Worm (Caenorhabditis elegans): ENCODE results near the gene F14D7.6.

Gene F14D7.6

DNA sequence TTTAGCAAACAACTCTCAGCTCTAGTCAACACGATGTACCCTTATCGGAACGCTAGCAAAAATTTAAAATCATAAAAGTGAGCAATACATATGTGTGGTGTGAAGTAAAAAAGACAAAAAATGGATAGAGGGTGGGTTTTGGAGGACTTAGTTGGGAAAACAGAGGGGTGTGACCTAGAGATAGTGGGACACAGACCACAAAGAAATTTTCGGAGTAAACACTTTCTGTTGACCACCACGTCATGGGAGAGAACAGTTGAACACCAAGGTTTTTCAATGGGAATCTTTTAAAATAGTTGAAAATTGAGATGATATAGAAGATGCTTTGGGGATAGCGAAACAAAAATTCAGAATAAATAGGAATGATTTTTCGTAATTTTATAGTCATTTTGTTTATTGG lies 16.0 kb downstream of the F14D7.6 start:
- TF ChIP-seq sem-2 (GFP tag; optimal IDR thresholded peaks at IDR 0.05) (no peak), snpc-4 (tag; optimal IDR thresholded peaks at IDR 0.05) (no peak), ceh-43 (GFP tag; optimal IDR thresholded peaks at IDR 0.05) (no peak), nhr-237 (tag; optimal IDR thresholded peaks at IDR 0.05) (no peak), unc-39 (tag; optimal IDR thresholded peaks at IDR 0.05) (no peak)

DNA sequence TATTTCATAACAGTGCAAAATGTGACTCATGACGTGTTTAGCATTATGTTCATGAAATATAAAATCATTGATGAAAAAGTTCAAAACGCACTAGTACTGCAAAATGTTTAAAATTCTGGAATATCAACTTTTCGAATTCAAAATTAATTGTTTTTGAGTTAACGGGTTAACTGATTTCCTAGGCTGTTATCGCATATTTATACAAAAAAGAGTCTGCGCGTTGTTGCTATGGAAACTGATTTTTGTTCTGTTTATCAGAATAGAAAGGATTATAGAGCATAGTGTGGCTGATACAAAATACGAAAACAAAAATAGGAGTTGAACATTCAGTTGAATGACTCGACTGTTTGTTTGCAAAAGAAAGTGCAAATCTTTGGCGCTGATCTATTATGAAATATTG lies 16.4 kb downstream of the F14D7.6 start:
- no peak for TF ChIP-seq ceh-83 (GFP tag; optimal IDR thresholded peaks at IDR 0.05)
- TF ChIP-seq drap-1 (GFP tag; optimal IDR thresholded peaks at IDR 0.05) = no peak
- no peak for TF ChIP-seq ceh-43 (GFP tag; optimal IDR thresholded peaks at IDR 0.05)
- TF ChIP-seq flh-1 (GFP tag; optimal IDR thresholded peaks at IDR 0.05) = no peak
- no peak for TF ChIP-seq nhr-237 (tag; optimal IDR thresholded peaks at IDR 0.05)

DNA sequence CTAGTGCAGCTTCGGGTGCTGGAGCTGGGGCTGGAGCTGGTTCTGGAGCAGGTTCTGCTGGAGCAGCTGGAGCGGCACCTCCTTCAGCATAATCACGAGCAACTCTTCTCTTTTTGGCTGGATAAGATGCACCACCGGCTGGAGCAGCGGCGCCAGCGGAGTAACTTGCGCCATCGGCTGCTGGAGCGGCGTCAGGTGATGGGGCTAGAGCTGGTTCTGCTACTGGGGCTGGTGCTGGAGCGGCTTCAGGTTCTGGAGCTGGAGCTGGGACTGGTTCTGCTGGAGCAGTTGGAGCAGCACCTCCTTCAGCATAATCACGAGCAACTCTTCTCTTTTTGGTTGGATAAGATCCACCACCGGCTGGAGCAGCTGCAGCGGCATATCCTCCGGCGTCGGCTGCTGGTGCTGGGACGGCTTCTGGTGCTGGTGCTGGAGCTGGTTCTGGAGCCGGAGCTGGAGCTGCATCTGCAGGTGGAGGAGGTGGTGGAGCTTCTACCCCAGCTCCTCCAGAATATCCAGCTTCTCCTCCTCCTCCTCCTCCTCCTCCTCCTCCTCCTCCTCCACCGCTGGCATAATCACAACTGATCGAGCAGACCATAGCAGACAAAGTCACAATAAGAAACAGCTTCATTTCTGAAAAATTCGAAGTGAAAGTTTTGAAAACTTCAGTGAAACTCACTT lies 18.0 kb downstream of the F14D7.6 start, which contains the start of gene F47B8.13:
F47B8.13 (minus strand) TSS at position 631 of the 681 bp plus-strand sequence.
- no peak for TF ChIP-seq nhr-237 (tag; optimal IDR thresholded peaks at IDR 0.05)
- TF ChIP-seq ceh-43 (GFP tag; optimal IDR thresholded peaks at IDR 0.05) = no peak
- no peak for TF ChIP-seq ztf-11 (tag; optimal IDR thresholded peaks at IDR 0.05)
- TF ChIP-seq tbx-8 (GFP tag; optimal IDR thresholded peaks at IDR 0.05) = no peak
- no peak for TF ChIP-seq ceh-83 (GFP tag; optimal IDR thresholded peaks at IDR 0.05)
- no peak for TF ChIP-seq unc-39 (tag; optimal IDR thresholded peaks at IDR 0.05)
- no peak for TF ChIP-seq nhr-2 (tag; optimal IDR thresholded peaks at IDR 0.05)
- no peak for TF ChIP-seq nhr-76 (tag; optimal IDR thresholded peaks at IDR 0.05)
- no peak for TF ChIP-seq bed-3 (GFP tag; optimal IDR thresholded peaks at IDR 0.05)
- no peak for TF ChIP-seq drap-1 (GFP tag; optimal IDR thresholded peaks at IDR 0.05)
- no peak for TF ChIP-seq hlh-1 (tag; optimal IDR thresholded peaks at IDR 0.05)
- TF ChIP-seq ces-1 (GFP tag; optimal IDR thresholded peaks at IDR 0.05) = no peak
- TF ChIP-seq flh-1 (GFP tag; optimal IDR thresholded peaks at IDR 0.05) = no peak

DNA sequence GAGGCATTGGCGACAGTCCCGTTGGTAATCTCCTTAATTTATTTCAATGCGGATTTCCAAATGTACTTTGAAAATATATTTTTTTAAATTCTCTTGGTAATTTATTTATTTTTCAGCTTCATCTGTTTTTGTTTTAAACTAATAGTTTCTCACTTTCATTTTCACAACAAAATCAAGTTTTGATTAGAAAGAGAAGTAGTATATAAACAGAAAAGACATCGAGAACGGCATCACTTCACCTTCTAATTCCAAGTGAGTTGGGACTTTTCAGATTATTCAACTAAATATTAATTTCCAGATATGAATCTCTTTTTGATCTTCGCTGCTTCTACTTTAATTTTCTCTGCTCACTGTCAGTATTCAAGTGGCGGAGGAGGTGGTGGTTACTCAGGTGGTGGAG lies 19.0 kb downstream of the F14D7.6 start, which contains the start of gene F47B8.14:
F47B8.14 (plus strand) TSS at position 301 of the 400 bp plus-strand sequence.
- TF ChIP-seq hlh-1 (tag; optimal IDR thresholded peaks at IDR 0.05) = no peak
- no peak for TF ChIP-seq ztf-11 (tag; optimal IDR thresholded peaks at IDR 0.05)
- no peak for TF ChIP-seq lin-32 (GFP tag; optimal IDR thresholded peaks at IDR 0.05)
- TF ChIP-seq lin-13 (tag; optimal IDR thresholded peaks at IDR 0.05) = no peak
- no peak for TF ChIP-seq unc-120 (tag; optimal IDR thresholded peaks at IDR 0.05; ENCODE audit: poor library complexity, severe bottlenecking)
- TF ChIP-seq zip-8 (tag; optimal IDR thresholded peaks at IDR 0.05) = no peak
- TF ChIP-seq sem-2 (GFP tag; optimal IDR thresholded peaks at IDR 0.05) = no peak
- no peak for TF ChIP-seq nhr-12 (tag; optimal IDR thresholded peaks at IDR 0.05)
- no peak for TF ChIP-seq bed-3 (GFP tag; optimal IDR thresholded peaks at IDR 0.05)
- no peak for TF ChIP-seq nhr-28 (tag; optimal IDR thresholded peaks at IDR 0.05)
- TF ChIP-seq nhr-76 (tag; optimal IDR thresholded peaks at IDR 0.05) = no peak
- no peak for TF ChIP-seq elt-3 (tag; optimal IDR thresholded peaks at IDR 0.05)
- no peak for TF ChIP-seq tbx-8 (GFP tag; optimal IDR thresholded peaks at IDR 0.05)
- TF ChIP-seq nhr-237 (tag; optimal IDR thresholded peaks at IDR 0.05) = no peak
- no peak for TF ChIP-seq drap-1 (GFP tag; optimal IDR thresholded peaks at IDR 0.05)
- no peak for TF ChIP-seq ces-1 (GFP tag; optimal IDR thresholded peaks at IDR 0.05)
- no peak for TF ChIP-seq ceh-39 (tag; optimal IDR thresholded peaks at IDR 0.05)

DNA sequence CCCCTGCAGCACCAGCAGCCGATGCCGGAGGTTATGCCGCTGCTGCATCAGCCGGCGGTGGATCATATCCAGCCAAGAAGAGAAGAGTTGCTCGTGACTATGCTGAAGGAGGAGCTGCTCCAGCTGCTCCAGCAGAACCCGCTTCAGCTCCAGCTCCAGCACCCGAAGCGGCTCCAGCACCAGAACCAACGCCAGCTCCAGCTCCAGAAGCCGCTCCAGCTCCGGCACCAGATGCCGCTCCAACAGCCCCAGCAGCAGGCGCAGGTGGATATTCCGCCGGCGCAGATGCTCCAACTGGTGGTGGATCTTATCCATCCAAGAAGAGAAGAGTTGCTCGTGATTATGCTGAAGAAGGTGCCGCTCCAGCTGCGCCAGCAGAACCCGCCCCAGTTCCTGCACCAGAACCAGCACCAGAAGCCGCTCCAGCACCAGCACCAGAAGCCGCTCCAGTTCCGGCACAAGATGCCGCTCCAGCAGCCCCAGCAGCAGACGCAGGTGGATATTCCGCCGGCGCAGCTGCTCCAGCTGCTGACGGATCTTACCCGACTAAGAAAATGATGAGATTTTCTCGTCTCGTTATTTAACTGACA lies 19.6 kb downstream of the F14D7.6 start:
- TF ChIP-seq sptf-1 (tag; optimal IDR thresholded peaks at IDR 0.05) (peak; percentile 22), drap-1 (GFP tag; optimal IDR thresholded peaks at IDR 0.05) (peak; percentile 31), mab-5 (tag; optimal IDR thresholded peaks at IDR 0.05) (no peak), sem-2 (GFP tag; optimal IDR thresholded peaks at IDR 0.05) (no peak)

DNA sequence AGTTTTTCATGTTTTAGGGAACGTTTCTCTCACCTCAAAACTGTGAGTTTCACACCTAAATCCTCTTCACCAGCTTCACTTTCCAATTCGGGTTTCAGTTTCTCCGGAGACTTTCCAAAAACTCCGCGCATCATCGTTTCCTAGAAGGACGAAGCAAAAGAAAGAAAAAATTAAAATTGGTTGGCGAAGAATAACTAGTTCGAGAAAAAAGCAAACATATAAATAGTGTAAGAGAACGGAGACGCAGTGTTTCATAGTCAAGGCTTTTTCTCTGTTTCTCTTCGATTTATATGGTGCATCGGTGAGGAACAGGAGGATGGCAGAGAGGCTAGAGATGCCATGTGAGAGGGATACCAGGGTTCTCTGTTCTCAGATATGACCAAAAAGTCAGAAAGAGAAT lies 21.5 kb downstream of the F14D7.6 start, which contains the start of gene F47B8.3:
F47B8.3 (minus strand) TSS at position 261 of the 400 bp plus-strand sequence.
- TF ChIP-seq ceh-43 (GFP tag; optimal IDR thresholded peaks at IDR 0.05) (no peak), lsy-2 (tag; optimal IDR thresholded peaks at IDR 0.05) (no peak), unc-62 (GFP tag; optimal IDR thresholded peaks at IDR 0.05) (no peak), elt-3 (tag; optimal IDR thresholded peaks at IDR 0.05) (no peak), unc-39 (tag; optimal IDR thresholded peaks at IDR 0.05) (no peak), unc-120 (tag; optimal IDR thresholded peaks at IDR 0.05; ENCODE audit: poor library complexity, severe bottlenecking) (no peak), snpc-4 (tag; optimal IDR thresholded peaks at IDR 0.05) (no peak), ces-1 (GFP tag; optimal IDR thresholded peaks at IDR 0.05) (peak; percentile 17), nhr-237 (tag; optimal IDR thresholded peaks at IDR 0.05) (no peak)
